Worm (Caenorhabditis elegans) whole organism, L1 larva: ENCODE data around the gene marg-1.

Experiments
- aly-2 ChIP-seq: fragments of 150-350 bp; optimal IDR thresholded peaks from 2 replicates; lab custom pipeline; 2014; ENCODE audit warnings: missing biosample characterization, missing genetic modification characterization
- blmp-1 ChIP-seq: fragments of 150-350 bp; optimal IDR thresholded peaks from 2 replicates; lab custom pipeline; 2014; ENCODE audit warnings: missing biosample characterization, missing genetic modification characterization
- egl-27 ChIP-seq, 2 experiments: fragments of 150-350 bp in 1 of 2; sonication (generic microtip); optimal IDR thresholded peaks; 3 replicates each; lab custom pipeline; 2017 to 2018; ENCODE audit warnings: missing biosample characterization in 2 of 2, missing genetic modification characterization in 2 of 2, missing genetic modification reagents in 2 of 2
- elt-3 ChIP-seq, 6 experiments: fragments of 150-350 bp in 1 of 6; sonication (generic microtip); optimal IDR thresholded peaks; 2 replicates each; lab custom pipeline; 2017 to 2018; ENCODE audit warnings: missing biosample characterization in 6 of 6, missing genetic modification characterization in 6 of 6, inconsistent platforms in 1 of 6
- mdl-1 ChIP-seq, 2 experiments: fragments of 150-350 bp; optimal IDR thresholded peaks; 2 replicates each; lab custom pipeline; 2014 to 2017; ENCODE audit warnings: missing biosample characterization in 2 of 2, missing genetic modification characterization in 2 of 2, inconsistent platforms in 1 of 2
- mef-2 ChIP-seq: fragments of 150-350 bp; optimal IDR thresholded peaks from 2 replicates; lab custom pipeline; 2014; ENCODE audit warnings: missing biosample characterization, missing genetic modification characterization
- nhr-11 ChIP-seq: fragments of 150-350 bp; optimal IDR thresholded peaks from 2 replicates; lab custom pipeline; 2014; ENCODE audit warnings: missing biosample characterization, missing genetic modification characterization
- nhr-12 ChIP-seq: sonication (generic microtip); optimal IDR thresholded peaks from 2 replicates; lab custom pipeline; 2017; ENCODE audit warnings: missing biosample characterization, missing genetic modification characterization
- snpc-4 ChIP-seq: fragments of 150-350 bp; optimal IDR thresholded peaks from 2 replicates; lab custom pipeline; 2014; ENCODE audit warnings: missing biosample characterization, missing genetic modification characterization
- tbx-2 ChIP-seq: sonication (generic microtip); optimal IDR thresholded peaks from 2 replicates; lab custom pipeline; 2016; ENCODE audit warnings: missing genetic modification characterization, missing compliant biosample characterization

ce11 chrX:3823869-3824268, 42.9 kb upstream of the marg-1 start:
- TF ChIP-seq egl-27 (tag; optimal IDR thresholded peaks at IDR 0.05; lab: Kevin White, UChicago), result no peak
- TF ChIP-seq blmp-1, result no peak
- no peak for TF ChIP-seq mdl-1 (tag; optimal IDR thresholded peaks at IDR 0.05; lab: Kevin White, UChicago)
- no peak for TF ChIP-seq mef-2 (tag; lab: Kevin White, UChicago)
- TF ChIP-seq elt-3 (tag; optimal IDR thresholded peaks at IDR 0.05; lab: Kevin White, UChicago), result no peak
- TF ChIP-seq aly-2 (tag; lab: Kevin White, UChicago), result no peak
- TF ChIP-seq nhr-11 (tag; lab: Kevin White, UChicago), result no peak
- TF ChIP-seq nhr-12 (tag; lab: Kevin White, UChicago), result no peak
- no peak for TF ChIP-seq snpc-4 (tag; lab: Kevin White, UChicago)
- no peak for TF ChIP-seq tbx-2
